Worm (Caenorhabditis elegans) whole organism, L4/young adult: Measurements from ENCODE around the gene F11G11.5.

Source experiments
- dao-5 ChIP-seq: sonication (generic microtip); optimal IDR thresholded peaks from 2 replicates; lab custom pipeline; 2016; ENCODE audit warnings: missing genotype, missing genetic modification characterization, moderate library complexity, missing compliant biosample characterization
- him-1 ChIP-seq: sonication (generic microtip); optimal IDR thresholded peaks from 2 replicates; lab custom pipeline; 2016; ENCODE audit warnings: missing genotype, missing genetic modification reagents, missing genetic modification characterization, missing compliant biosample characterization

ce11 chrII:4905883-4906282, 48.2 kb downstream of the F11G11.5 start:
- TF ChIP-seq him-1 (no peak), dao-5 (tag; lab: Kevin White, UChicago) (no peak)
